Worm (Caenorhabditis elegans) whole organism, late embryonic: ENCODE results near the gene F31F4.11.

ENCODE experiments used
- ama-1 ChIP-seq: fragments of 150-350 bp; optimal IDR thresholded peaks from 2 replicates; lab custom pipeline; 2014
- ceh-24 ChIP-seq: sonication (generic microtip); optimal IDR thresholded peaks from 2 replicates; lab custom pipeline; 2016; ENCODE audit warnings: mild to moderate bottlenecking, missing genetic modification characterization, missing compliant biosample characterization
- elt-2 ChIP-seq: sonication (generic microtip); optimal IDR thresholded peaks from 2 replicates; lab custom pipeline; 2016; ENCODE audit warnings: missing genetic modification reagents, missing genetic modification characterization, missing compliant biosample characterization
- fkh-10 ChIP-seq: fragments of 150-350 bp; optimal IDR thresholded peaks from 2 replicates; lab custom pipeline; 2014; ENCODE audit warnings: missing biosample characterization, missing genetic modification reagents, missing genetic modification characterization
- fkh-6 ChIP-seq: sonication (generic microtip); optimal IDR thresholded peaks from 2 replicates; lab custom pipeline; 2016; ENCODE audit warnings: missing genetic modification characterization, missing compliant biosample characterization
- madf-2 ChIP-seq: sonication (generic microtip); optimal IDR thresholded peaks from 2 replicates; lab custom pipeline; 2017; ENCODE audit warnings: missing genetic modification characterization, missing compliant biosample characterization
- nfya-1 ChIP-seq: sonication (generic microtip); optimal IDR thresholded peaks from 2 replicates; lab custom pipeline; 2017; ENCODE audit warnings: missing genetic modification characterization, mild to moderate bottlenecking, missing compliant biosample characterization, antibody characterized with exemption, moderate library complexity
- nhr-11 ChIP-seq: fragments of 150-350 bp; optimal IDR thresholded peaks from 2 replicates; lab custom pipeline; 2014; ENCODE audit warnings: missing biosample characterization, missing genetic modification characterization
- unc-55 ChIP-seq: sonication (generic microtip); optimal IDR thresholded peaks from 2 replicates; lab custom pipeline; 2017; ENCODE audit warnings: missing biosample characterization, missing genetic modification reagents, missing genetic modification characterization

- TF ChIP-seq ceh-24 = no peak
- TF ChIP-seq nfya-1 = no peak
- no peak for TF ChIP-seq fkh-6 (tag; lab: Kevin White, UChicago)
- TF ChIP-seq fkh-10 (GFP tag; lab: Kevin White, UChicago) = no peak
- no peak for TF ChIP-seq nhr-11 (tag; lab: Kevin White, UChicago)
- TF ChIP-seq ama-1 = no peak
- TF ChIP-seq unc-55 = no peak
- TF ChIP-seq elt-2 = no peak
- no peak for TF ChIP-seq madf-2 (tag; lab: Kevin White, UChicago)
These were observed at the start of gene F31F4.11, which contains the start of gene srh-266 for ce11 chrV:664337-664847.
